Worm (Caenorhabditis elegans): ENCODE data around the gene Y14H12B.1.
A peak's percentile ranks its signal among the peaks of the same experiment; 100 is the strongest.

Gene Y14H12B.1

ce11 chrII:3952967-3953366 lies 18.7 kb downstream of the Y14H12B.1 start:
- TF ChIP-seq sea-1 (GFP tag; conservative IDR thresholded peaks at IDR 0.05) = no peak
- TF ChIP-seq tbx-37 (GFP tag; conservative IDR thresholded peaks at IDR 0.05) = no peak
- no peak for TF ChIP-seq tra-4 (tag; optimal IDR thresholded peaks at IDR 0.05)
- no peak for TF ChIP-seq flt-1 (GFP tag; IDR thresholded peaks at IDR 0.05)
- no peak for TF ChIP-seq ceh-13 (GFP tag; optimal IDR thresholded peaks at IDR 0.05)
- no peak for TF ChIP-seq ets-7 (tag; optimal IDR thresholded peaks at IDR 0.05)
- TF ChIP-seq hnd-1 (tag; optimal IDR thresholded peaks at IDR 0.05) = no peak
- no peak for TF ChIP-seq pes-1 (GFP tag; IDR thresholded peaks at IDR 0.05)
- TF ChIP-seq hmg-4 (GFP tag; optimal IDR thresholded peaks at IDR 0.05) = no peak

ce11 chrII:3954018-3954417 lies 19.8 kb downstream of the Y14H12B.1 start:
- TF ChIP-seq ets-7 (tag; optimal IDR thresholded peaks at IDR 0.05) (no peak), sea-1 (GFP tag; conservative IDR thresholded peaks at IDR 0.05) (no peak), tbx-11 (GFP tag; IDR thresholded peaks at IDR 0.05) (no peak), scrt-1 (GFP tag; IDR thresholded peaks at IDR 0.05) (no peak)

ce11 chrII:3954838-3955237 lies 20.6 kb downstream of the Y14H12B.1 start:
- TF ChIP-seq hmg-4 (GFP tag; optimal IDR thresholded peaks at IDR 0.05) = no peak
- no peak for TF ChIP-seq tra-4 (tag; optimal IDR thresholded peaks at IDR 0.05)
- TF ChIP-seq pes-1 (GFP tag; IDR thresholded peaks at IDR 0.05) = no peak
- no peak for TF ChIP-seq ama-1 (optimal IDR thresholded peaks at IDR 0.05)
- TF ChIP-seq flt-1 (GFP tag; IDR thresholded peaks at IDR 0.05) = no peak
- no peak for TF ChIP-seq ceh-36 (tag; optimal IDR thresholded peaks at IDR 0.05)
- no peak for TF ChIP-seq aly-1 (tag; optimal IDR thresholded peaks at IDR 0.05)
- TF ChIP-seq sea-1 (GFP tag; conservative IDR thresholded peaks at IDR 0.05) = no peak
- TF ChIP-seq tbx-37 (GFP tag; conservative IDR thresholded peaks at IDR 0.05) = no peak
- no peak for TF ChIP-seq scrt-1 (GFP tag; IDR thresholded peaks at IDR 0.05)
- TF ChIP-seq tbx-11 (GFP tag; IDR thresholded peaks at IDR 0.05) = no peak
- no peak for TF ChIP-seq hmbx-1 (tag; optimal IDR thresholded peaks at IDR 0.05)

- TF ChIP-seq B0310.2 (tag; optimal IDR thresholded peaks at IDR 0.05) (no peak), sea-1 (GFP tag; conservative IDR thresholded peaks at IDR 0.05) (no peak), aly-1 (tag; optimal IDR thresholded peaks at IDR 0.05) (peak; percentile 8), ets-7 (tag; optimal IDR thresholded peaks at IDR 0.05) (peak; percentile 42), hmbx-1 (tag; optimal IDR thresholded peaks at IDR 0.05) (no peak), tra-4 (tag; optimal IDR thresholded peaks at IDR 0.05) (no peak), scrt-1 (GFP tag; IDR thresholded peaks at IDR 0.05) (no peak), tbx-11 (GFP tag; IDR thresholded peaks at IDR 0.05) (no peak), F13C5.2 (tag; optimal IDR thresholded peaks at IDR 0.05) (no peak)
Observed at ce11 chrII:3955938-3956337, 21.7 kb downstream of the Y14H12B.1 start.

- TF ChIP-seq hmg-4 (GFP tag; optimal IDR thresholded peaks at IDR 0.05) = no peak
- TF ChIP-seq ets-7 (tag; optimal IDR thresholded peaks at IDR 0.05) = no peak
- no peak for TF ChIP-seq hnd-1 (tag; optimal IDR thresholded peaks at IDR 0.05)
- no peak for TF ChIP-seq tra-4 (tag; optimal IDR thresholded peaks at IDR 0.05)
- no peak for TF ChIP-seq tbx-37 (GFP tag; conservative IDR thresholded peaks at IDR 0.05)
- TF ChIP-seq ama-1 (optimal IDR thresholded peaks at IDR 0.05) = no peak
- no peak for TF ChIP-seq ceh-13 (GFP tag; optimal IDR thresholded peaks at IDR 0.05)
- no peak for TF ChIP-seq pes-1 (GFP tag; IDR thresholded peaks at IDR 0.05)
- TF ChIP-seq sea-1 (GFP tag; conservative IDR thresholded peaks at IDR 0.05) = no peak
- no peak for TF ChIP-seq aly-1 (tag; optimal IDR thresholded peaks at IDR 0.05)
- no peak for TF ChIP-seq hmbx-1 (tag; optimal IDR thresholded peaks at IDR 0.05)
- TF ChIP-seq tbx-11 (GFP tag; IDR thresholded peaks at IDR 0.05) = no peak
- no peak for TF ChIP-seq flt-1 (GFP tag; IDR thresholded peaks at IDR 0.05)
- TF ChIP-seq F13C5.2 (tag; optimal IDR thresholded peaks at IDR 0.05) = no peak
- TF ChIP-seq ceh-36 (tag; optimal IDR thresholded peaks at IDR 0.05) = no peak
- TF ChIP-seq scrt-1 (GFP tag; IDR thresholded peaks at IDR 0.05) = no peak
- no peak for TF ChIP-seq B0310.2 (tag; optimal IDR thresholded peaks at IDR 0.05)
Observed at ce11 chrII:3956744-3957143, 22.5 kb downstream of the Y14H12B.1 start.

ce11 chrII:3957455-3958212 lies 23.4 kb downstream of the Y14H12B.1 start:
- TF ChIP-seq tbx-11 (GFP tag; IDR thresholded peaks at IDR 0.05) (no peak), B0310.2 (tag; optimal IDR thresholded peaks at IDR 0.05) (peak; percentile 32), aly-1 (tag; optimal IDR thresholded peaks at IDR 0.05) (no peak), hnd-1 (tag; optimal IDR thresholded peaks at IDR 0.05) (no peak), ceh-36 (tag; optimal IDR thresholded peaks at IDR 0.05) (peak; percentile 84)

- TF ChIP-seq B0310.2 (tag; optimal IDR thresholded peaks at IDR 0.05) (no peak), hmg-4 (GFP tag; optimal IDR thresholded peaks at IDR 0.05) (peak; percentile 11), F13C5.2 (tag; optimal IDR thresholded peaks at IDR 0.05) (peak; percentile 3), pes-1 (GFP tag; IDR thresholded peaks at IDR 0.05) (0 out of 2 replicates have a peak, but pooled peaks have one; percentile 6)
Observed at ce11 chrII:3958673-3959299, 24.5 kb downstream of the Y14H12B.1 start.

ce11 chrII:3959432-3960102 lies 25.3 kb downstream of the Y14H12B.1 start:
- TF ChIP-seq hnd-1 (tag; optimal IDR thresholded peaks at IDR 0.05) (no peak), tbx-11 (GFP tag; IDR thresholded peaks at IDR 0.05) (no peak), tra-4 (tag; optimal IDR thresholded peaks at IDR 0.05) (no peak), hmg-4 (GFP tag; optimal IDR thresholded peaks at IDR 0.05) (peak; percentile 14), ama-1 (optimal IDR thresholded peaks at IDR 0.05) (no peak), hmbx-1 (tag; optimal IDR thresholded peaks at IDR 0.05) (no peak), sea-1 (GFP tag; conservative IDR thresholded peaks at IDR 0.05) (no peak), ceh-36 (tag; optimal IDR thresholded peaks at IDR 0.05) (peak; percentile 24)

All from whole organism, early embryonic.